Fruit fly (Drosophila melanogaster) whole organism, wandering third instar larva: Measurements from ENCODE around the gene ImpE1.

Experiments used
- Abd-B ChIP-seq: fragments of >200 bp; optimal IDR thresholded peaks from 2 replicates; lab custom pipeline; 2017; ENCODE audit warnings: missing biosample characterization, missing genetic modification characterization
- CG32264 ChIP-seq: fragments of 200-800 bp; sonication (Bioruptor generic); optimal IDR thresholded peaks from 2 replicates; lab custom pipeline; 2016; ENCODE audit warnings: missing biosample characterization, missing genetic modification characterization
- CG9705 ChIP-seq: fragments of 200-800 bp; sonication (Bioruptor generic); optimal IDR thresholded peaks from 2 replicates; lab custom pipeline; 2018; ENCODE audit warnings: missing biosample characterization, mild to moderate bottlenecking, missing genetic modification characterization
- CrebA ChIP-seq: fragments of 200-800 bp; sonication (Bioruptor generic); optimal IDR thresholded peaks from 2 replicates; lab custom pipeline; 2016; ENCODE audit warnings: missing biosample characterization, mild to moderate bottlenecking, missing genetic modification characterization, borderline replicate concordance
- Dfd ChIP-seq: fragments of >200 bp; optimal IDR thresholded peaks from 2 replicates; lab custom pipeline; 2017; ENCODE audit warnings: missing biosample characterization, missing genetic modification characterization
- Dif ChIP-seq: fragments of 200-275, 200-300 bp; sonication (Bioruptor generic); optimal IDR thresholded peaks from 2 replicates; lab custom pipeline; 2018; ENCODE audit warnings: missing biosample characterization, missing genetic modification characterization; ENCODE audit not compliant: partially characterized antibody
- GATAd ChIP-seq: sonication (Bioruptor generic); optimal IDR thresholded peaks from 2 replicates; lab custom pipeline; 2016; ENCODE audit warnings: missing biosample characterization, missing genetic modification characterization
- HLH106 ChIP-seq: fragments of 200-800 bp; optimal IDR thresholded peaks from 3 replicates; lab custom pipeline; 2019; ENCODE audit warnings: missing biosample characterization, mild to moderate bottlenecking, missing genetic modification characterization, moderate library complexity
- Hnf4 ChIP-seq: fragments of 200-800 bp; sonication (Bioruptor generic); optimal IDR thresholded peaks from 2 replicates; lab custom pipeline; 2016; ENCODE audit warnings: missing biosample characterization, mild to moderate bottlenecking, missing genetic modification characterization
- Hr78 ChIP-seq: fragments of >200 bp; optimal IDR thresholded peaks from 2 replicates; lab custom pipeline; 2017; ENCODE audit warnings: missing biosample characterization, missing genetic modification characterization
- Hr83 ChIP-seq: fragments of 200-300 bp; sonication (Bioruptor generic); optimal IDR thresholded peaks from 2 replicates; lab custom pipeline; 2016; ENCODE audit warnings: missing biosample characterization, mild to moderate bottlenecking, missing genetic modification characterization, moderate library complexity; ENCODE audit not compliant: poor library complexity, severe bottlenecking
- Jra ChIP-seq: sonication (Bioruptor generic); optimal IDR thresholded peaks from 2 replicates; lab custom pipeline; 2016; ENCODE audit warnings: missing biosample characterization, missing genetic modification characterization
- Mio ChIP-seq: sonication (Bioruptor generic); optimal IDR thresholded peaks from 2 replicates; lab custom pipeline; 2016; ENCODE audit warnings: missing biosample characterization, missing genetic modification characterization
- N ChIP-seq: fragments of >200 bp; optimal IDR thresholded peaks from 2 replicates; lab custom pipeline; 2018; ENCODE audit warnings: missing biosample characterization, missing external identifiers, missing genetic modification characterization
- OdsH ChIP-seq: fragments of 200-800 bp; sonication (Bioruptor generic); optimal IDR thresholded peaks from 2 replicates; lab custom pipeline; 2016; ENCODE audit warnings: missing biosample characterization, mild to moderate bottlenecking, missing genetic modification characterization
- Rel ChIP-seq, 2 experiments: fragments of 200-800 bp; sonication (Bioruptor generic) in 1 of 2; optimal IDR thresholded peaks; 2 replicates in 1 of 2; 3 replicates in 1 of 2; lab custom pipeline; 2016 to 2019; ENCODE audit warnings: mild to moderate bottlenecking in 2 of 2, missing biosample characterization in 2 of 2, missing genetic modification characterization in 2 of 2, moderate library complexity in 1 of 2
- Sp1 ChIP-seq: fragments of 200-800 bp; sonication (Bioruptor generic); optimal IDR thresholded peaks from 3 replicates; lab custom pipeline; 2019; ENCODE audit warnings: missing biosample characterization, mild to moderate bottlenecking, missing genetic modification characterization, moderate library complexity
- Vsx2 ChIP-seq: fragments of 200-300, 225-300 bp; sonication (Bioruptor generic); optimal IDR thresholded peaks from 2 replicates; lab custom pipeline; 2018; ENCODE audit warnings: missing biosample characterization, missing genetic modification characterization; ENCODE audit not compliant: partially characterized antibody
- br ChIP-seq: fragments of 200-800 bp; sonication (Bioruptor generic); optimal IDR thresholded peaks from 2 replicates; lab custom pipeline; 2016; ENCODE audit warnings: missing biosample characterization, missing genetic modification characterization
- brk ChIP-seq: fragments of 200-800 bp; sonication (Bioruptor generic); optimal IDR thresholded peaks from 2 replicates; lab custom pipeline; 2016; ENCODE audit warnings: missing biosample characterization, mild to moderate bottlenecking, missing genetic modification characterization
- dmrt93B ChIP-seq: fragments of 200-800 bp; sonication (Bioruptor generic); optimal IDR thresholded peaks from 2 replicates; lab custom pipeline; 2018; ENCODE audit warnings: missing biosample characterization, mild to moderate bottlenecking, missing genetic modification characterization
- dsf ChIP-seq: sonication (Bioruptor generic); optimal IDR thresholded peaks from 2 replicates; lab custom pipeline; 2016; ENCODE audit warnings: missing biosample characterization, missing genetic modification characterization, borderline replicate concordance
- ey ChIP-seq: fragments of 200-800 bp; sonication (Bioruptor generic); optimal IDR thresholded peaks from 2 replicates; lab custom pipeline; 2016; ENCODE audit warnings: missing biosample characterization, missing genetic modification characterization
- foxo ChIP-seq, 2 experiments: fragments of 200-800 bp; sonication (Bioruptor generic); optimal IDR thresholded peaks; 2 replicates in 1 of 2; 3 replicates in 1 of 2; lab custom pipeline; 2016 to 2017; ENCODE audit warnings: missing biosample characterization in 2 of 2, missing genetic modification characterization in 2 of 2
- fru ChIP-seq: fragments of 200-800 bp; sonication (Bioruptor generic); optimal IDR thresholded peaks from 3 replicates; lab custom pipeline; 2016; ENCODE audit warnings: missing biosample characterization, mild to moderate bottlenecking, missing genetic modification characterization
- h ChIP-seq: fragments of 200-800 bp; sonication (Bioruptor generic); optimal IDR thresholded peaks from 3 replicates; lab custom pipeline; 2016; ENCODE audit warnings: missing biosample characterization, mild to moderate bottlenecking, missing genetic modification characterization
- jim ChIP-seq: fragments of 175-275, 200-325 bp; sonication (Bioruptor generic); optimal IDR thresholded peaks from 2 replicates; lab custom pipeline; 2016; ENCODE audit warnings: missing biosample characterization, mild to moderate bottlenecking, missing genetic modification characterization
- lola ChIP-seq: fragments of >200 bp; optimal IDR thresholded peaks from 2 replicates; lab custom pipeline; 2017; ENCODE audit warnings: missing biosample characterization, missing genetic modification characterization
- pan ChIP-seq: fragments of >200 bp; optimal IDR thresholded peaks from 2 replicates; lab custom pipeline; 2017
- psq ChIP-seq: fragments of 200-800 bp; sonication (Bioruptor generic); optimal IDR thresholded peaks from 3 replicates; lab custom pipeline; 2017; ENCODE audit warnings: missing biosample characterization, mild to moderate bottlenecking, missing genetic modification characterization, moderate library complexity
- rgr ChIP-seq: fragments of 200-800 bp; sonication (Bioruptor generic); optimal IDR thresholded peaks from 3 replicates; lab custom pipeline; 2016; ENCODE audit warnings: missing biosample characterization, mild to moderate bottlenecking, missing genetic modification characterization
- sage ChIP-seq: fragments of 200-800 bp; sonication (Bioruptor generic); optimal IDR thresholded peaks from 2 replicates; lab custom pipeline; 2016; ENCODE audit warnings: missing biosample characterization, mild to moderate bottlenecking, missing genetic modification characterization
- sv ChIP-seq: fragments of 200-800 bp; sonication (Bioruptor generic); optimal IDR thresholded peaks from 3 replicates; lab custom pipeline; 2016; ENCODE audit warnings: missing biosample characterization, missing genetic modification characterization
- tai ChIP-seq: sonication (Bioruptor generic); optimal IDR thresholded peaks from 2 replicates; lab custom pipeline; 2016; ENCODE audit warnings: missing biosample characterization, missing genetic modification characterization
- usp ChIP-seq: fragments of >200 bp; optimal IDR thresholded peaks from 2 replicates; lab custom pipeline; 2017; ENCODE audit warnings: missing biosample characterization, missing genetic modification characterization
- woc ChIP-seq: sonication (Bioruptor generic); optimal IDR thresholded peaks from 2 replicates; lab custom pipeline; 2016; ENCODE audit warnings: missing biosample characterization, mild to moderate bottlenecking, missing genetic modification characterization

Gene ImpE1

DNA sequence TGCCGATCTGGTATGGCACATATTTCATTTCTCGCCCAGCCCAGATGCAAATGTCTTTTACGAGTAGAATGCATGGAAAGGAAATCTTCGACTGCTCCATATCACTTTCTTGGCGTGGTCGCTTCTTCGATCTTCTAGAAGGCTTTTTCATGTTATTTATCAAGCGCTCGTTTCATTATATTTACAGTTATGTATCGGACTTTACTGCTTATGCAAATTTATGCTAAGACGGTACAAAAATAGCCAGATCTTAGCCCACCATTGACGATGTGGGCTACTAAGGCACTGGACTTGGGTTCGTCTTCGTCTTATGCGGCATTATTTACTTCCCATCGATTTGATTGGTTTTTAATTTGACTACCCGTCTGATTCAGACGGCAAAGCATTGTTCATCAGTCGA lies 8.9 kb upstream of the ImpE1 start:
- no peak for TF ChIP-seq Sp1 (GFP tag; lab: Kevin White, UChicago)
- TF ChIP-seq CG32264 (GFP tag; lab: Kevin White, UChicago) = no peak
- no peak for TF ChIP-seq Dif (GFP tag; lab: Kevin White, UChicago)
- TF ChIP-seq pan = no peak
- TF ChIP-seq Hnf4 = no peak
- TF ChIP-seq foxo (GFP tag; optimal IDR thresholded peaks at IDR 0.05; lab: Kevin White, UChicago) = no peak
- no peak for TF ChIP-seq GATAd (GFP tag; lab: Kevin White, UChicago)
- TF ChIP-seq dsf (GFP tag; lab: Kevin White, UChicago) = no peak
- no peak for TF ChIP-seq HLH106 (tag; lab: Kevin White, UChicago)
- no peak for TF ChIP-seq br (GFP tag; lab: Kevin White, UChicago)
- no peak for TF ChIP-seq CG9705 (GFP tag; lab: Kevin White, UChicago)
- no peak for TF ChIP-seq sv
- no peak for TF ChIP-seq ey
- TF ChIP-seq rgr (GFP tag; lab: Kevin White, UChicago) = no peak
- TF ChIP-seq Mio = no peak
- no peak for TF ChIP-seq Hr83 (GFP tag; lab: Kevin White, UChicago)
- no peak for TF ChIP-seq OdsH
- TF ChIP-seq jim (GFP tag; lab: Kevin White, UChicago) = no peak
- no peak for TF ChIP-seq Jra (GFP tag; lab: Kevin White, UChicago)
- no peak for TF ChIP-seq Abd-B (GFP tag; lab: Kevin White, UChicago)

dm6 chr3L:8368694-8369344 lies 3.4 kb upstream of the ImpE1 start:
- no peak for TF ChIP-seq Vsx2
- peak in 1 of 2 experiments; percentile 60 for TF ChIP-seq foxo (GFP tag; optimal IDR thresholded peaks at IDR 0.05; lab: Kevin White, UChicago)
- TF ChIP-seq Rel (GFP tag; optimal IDR thresholded peaks at IDR 0.05; lab: Kevin White, UChicago) = peak; percentile 89
- TF ChIP-seq Rel (tag; optimal IDR thresholded peaks at IDR 0.05; lab: Kevin White, UChicago) = no peak
- TF ChIP-seq rgr (GFP tag; lab: Kevin White, UChicago) = peak; percentile 32
- TF ChIP-seq OdsH = peak; percentile 67
- TF ChIP-seq ey = peak; percentile 77
- peak; percentile 68 for TF ChIP-seq HLH106 (tag; lab: Kevin White, UChicago)
- TF ChIP-seq woc (GFP tag; lab: Kevin White, UChicago) = peak; percentile 63
- peak; percentile 55 for TF ChIP-seq Sp1 (GFP tag; lab: Kevin White, UChicago)
- no peak for TF ChIP-seq Dfd (GFP tag; lab: Kevin White, UChicago)
- peak; percentile 36 for TF ChIP-seq sage (GFP tag; lab: Kevin White, UChicago)
- TF ChIP-seq CrebA (GFP tag; lab: Kevin White, UChicago) = peak; percentile 88
- no peak for TF ChIP-seq GATAd (GFP tag; lab: Kevin White, UChicago)
- TF ChIP-seq br (GFP tag; lab: Kevin White, UChicago) = peak; percentile 52
- no peak for TF ChIP-seq lola (GFP tag; lab: Kevin White, UChicago)
- TF ChIP-seq psq = peak; percentile 32
- no peak for TF ChIP-seq Hr83 (GFP tag; lab: Kevin White, UChicago)
- TF ChIP-seq jim (GFP tag; lab: Kevin White, UChicago) = no peak
- peak; percentile 60 for TF ChIP-seq dmrt93B (GFP tag; lab: Kevin White, UChicago)
- peak; percentile 77 for TF ChIP-seq fru
- peak; percentile 79 for TF ChIP-seq h (GFP tag; lab: Kevin White, UChicago)
- no peak for TF ChIP-seq sv

dm6 chr3L:8369456-8369855 lies 2.7 kb upstream of the ImpE1 start:
- no peak for TF ChIP-seq fru
- peak; percentile 7 for TF ChIP-seq Sp1 (GFP tag; lab: Kevin White, UChicago)

DNA sequence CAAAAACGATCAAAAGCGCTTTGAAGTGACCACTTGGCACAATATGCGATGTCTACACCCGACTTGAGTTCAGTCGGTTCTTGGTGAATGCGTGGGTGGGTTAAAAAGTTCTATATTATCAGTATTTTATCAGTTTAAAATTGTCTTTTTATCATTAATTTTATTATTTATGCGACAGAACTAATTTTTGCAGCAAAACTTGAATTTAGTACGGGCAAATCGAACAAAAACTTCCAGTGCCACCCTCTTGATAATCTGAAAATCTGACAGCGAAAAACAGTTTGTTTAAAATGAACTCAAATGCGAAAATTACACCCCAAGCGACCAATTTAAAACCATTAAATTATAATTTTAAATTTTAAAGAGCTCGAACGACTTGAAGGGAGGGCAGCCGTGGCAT lies 1.3 kb upstream of the ImpE1 start:
- no peak for TF ChIP-seq GATAd (GFP tag; lab: Kevin White, UChicago)
- no peak for TF ChIP-seq lola (GFP tag; lab: Kevin White, UChicago)
- peak; percentile 78 for TF ChIP-seq Sp1 (GFP tag; lab: Kevin White, UChicago)
- peak; percentile 59 for TF ChIP-seq rgr (GFP tag; lab: Kevin White, UChicago)
- TF ChIP-seq sv = no peak
- no peak for TF ChIP-seq usp (GFP tag; lab: Kevin White, UChicago)
- TF ChIP-seq psq = peak; percentile 51
- no peak for TF ChIP-seq N (GFP tag; lab: Kevin White, UChicago)
- TF ChIP-seq Dfd (GFP tag; lab: Kevin White, UChicago) = no peak
- peak; percentile 53 for TF ChIP-seq woc (GFP tag; lab: Kevin White, UChicago)
- peak; percentile 50 for TF ChIP-seq ey
- TF ChIP-seq fru = peak; percentile 54
- TF ChIP-seq Rel (GFP tag; optimal IDR thresholded peaks at IDR 0.05; lab: Kevin White, UChicago) = no peak
- TF ChIP-seq Rel (tag; optimal IDR thresholded peaks at IDR 0.05; lab: Kevin White, UChicago) = peak; percentile 37
- TF ChIP-seq brk = no peak
- TF ChIP-seq tai (GFP tag; lab: Kevin White, UChicago) = no peak
- no peak for TF ChIP-seq jim (GFP tag; lab: Kevin White, UChicago)
- peak; percentile 20 for TF ChIP-seq CrebA (GFP tag; lab: Kevin White, UChicago)
- no peak for TF ChIP-seq Hr78 (GFP tag; lab: Kevin White, UChicago)
- peak; percentile 46 for TF ChIP-seq sage (GFP tag; lab: Kevin White, UChicago)
- TF ChIP-seq br (GFP tag; lab: Kevin White, UChicago) = peak; percentile 49
- TF ChIP-seq Vsx2 = no peak
- TF ChIP-seq dmrt93B (GFP tag; lab: Kevin White, UChicago) = peak; percentile 23
- no peak for TF ChIP-seq Abd-B (GFP tag; lab: Kevin White, UChicago)
- TF ChIP-seq dsf (GFP tag; lab: Kevin White, UChicago) = no peak
- peak; percentile 44 for TF ChIP-seq CG32264 (GFP tag; lab: Kevin White, UChicago)
- TF ChIP-seq Hr83 (GFP tag; lab: Kevin White, UChicago) = no peak
- peak; percentile 52 for TF ChIP-seq CG9705 (GFP tag; lab: Kevin White, UChicago)
- peak; percentile 45 for TF ChIP-seq OdsH
- no peak for TF ChIP-seq Dif (GFP tag; lab: Kevin White, UChicago)
- TF ChIP-seq pan = no peak
- TF ChIP-seq foxo (GFP tag; optimal IDR thresholded peaks at IDR 0.05; lab: Kevin White, UChicago) = peak in 1 of 2 experiments; percentile 53
- TF ChIP-seq h (GFP tag; lab: Kevin White, UChicago) = peak; percentile 73
- peak; percentile 77 for TF ChIP-seq HLH106 (tag; lab: Kevin White, UChicago)
